Worm (Caenorhabditis elegans) whole organism, young adult: Measurements from ENCODE around the gene C46H3.1.
A peak's percentile ranks its signal among the peaks of the same experiment; 100 is the strongest.

ENCODE experiments used
- B0019.2 ChIP-seq: fragments of 200-800 bp; sonication (Bioruptor generic); conservative IDR thresholded peaks from 2 replicates; pipeline ENCODE4 v1.3.6; 2022; ENCODE audit warnings: missing genetic modification reagents, missing genetic modification characterization, missing compliant biosample characterization
- D2030.7 ChIP-seq: fragments of 200-800 bp; sonication (Bioruptor generic); IDR thresholded peaks from 2 replicates; pipeline ENCODE4 v1.3.6; 2022; ENCODE audit warnings: missing genetic modification reagents, missing genetic modification characterization, missing compliant biosample characterization
- F22D6.2 ChIP-seq: sonication (generic microtip); optimal IDR thresholded peaks from 2 replicates; lab custom pipeline; 2016; ENCODE audit warnings: mild to moderate bottlenecking, missing genetic modification characterization, missing compliant biosample characterization
- F23B12.7 ChIP-seq: sonication (generic microtip); optimal IDR thresholded peaks from 2 replicates; lab custom pipeline; 2017; ENCODE audit warnings: missing genetic modification characterization, mild to moderate bottlenecking, missing compliant biosample characterization, antibody characterized with exemption, moderate library complexity; ENCODE audit not compliant: insufficient read depth
- F37B4.10 ChIP-seq: fragments of 200-800 bp; sonication (Bioruptor generic); IDR thresholded peaks from 2 replicates; pipeline ENCODE4 v1.3.6; 2022; ENCODE audit warnings: missing genetic modification characterization, missing compliant biosample characterization
- F39B2.1 ChIP-seq: fragments of 200-800 bp; sonication (Bioruptor generic); IDR thresholded peaks from 2 replicates; pipeline ENCODE4 v1.3.6; 2022; ENCODE audit warnings: missing genetic modification reagents, missing genetic modification characterization, missing compliant biosample characterization
- K11D2.4 ChIP-seq: fragments of 200-800 bp; sonication (Bioruptor generic); IDR thresholded peaks from 2 replicates; pipeline ENCODE4 v1.3.6; 2022; ENCODE audit warnings: missing genetic modification reagents, missing genetic modification characterization, missing compliant biosample characterization
- Y67H2A.10 ChIP-seq: fragments of 200-800 bp; sonication (Bioruptor generic); conservative IDR thresholded peaks from 2 replicates; pipeline ENCODE4 v1.3.6; 2022; ENCODE audit warnings: missing genetic modification reagents, missing genetic modification characterization, missing compliant biosample characterization
- aptf-2 ChIP-seq: fragments of 200-800 bp; sonication (Bioruptor generic); conservative IDR thresholded peaks from 2 replicates; pipeline ENCODE4 v1.3.6; 2022; ENCODE audit warnings: missing genetic modification reagents, missing genetic modification characterization, missing compliant biosample characterization
- atf-7 ChIP-seq: sonication (generic microtip); optimal IDR thresholded peaks from 2 replicates; lab custom pipeline; 2017; ENCODE audit warnings: mild to moderate bottlenecking, missing genetic modification characterization, missing compliant biosample characterization
- bed-1 ChIP-seq: fragments of 200-800 bp; sonication (Bioruptor generic); IDR thresholded peaks from 2 replicates; pipeline ENCODE4 v1.3.6; 2022; ENCODE audit warnings: missing genetic modification reagents, missing genetic modification characterization, missing compliant biosample characterization
- cebp-1 ChIP-seq, 2 experiments: fragments of 200-800 bp in 1 of 2; sonication (Bioruptor generic) in 1 of 2; sonication (generic microtip) in 1 of 2; IDR thresholded peaks in 1 of 2; optimal IDR thresholded peaks in 1 of 2; 2 replicates each; pipeline versions ENCODE4 v1.3.6 to Lab custom; 2017 to 2022; ENCODE audit warnings: missing compliant biosample characterization in 2 of 2, missing genetic modification characterization in 2 of 2, mild to moderate bottlenecking in 1 of 2, missing genetic modification reagents in 1 of 2, moderate library complexity in 1 of 2
- ceh-100 ChIP-seq: fragments of 200-800 bp; sonication (Bioruptor generic); IDR thresholded peaks from 2 replicates; pipeline ENCODE4 v1.3.6; 2022; ENCODE audit warnings: missing genetic modification reagents, missing genetic modification characterization, missing compliant biosample characterization
- ceh-91 ChIP-seq: fragments of 200-800 bp; sonication (Bioruptor generic); IDR thresholded peaks from 2 replicates; pipeline ENCODE4 v1.3.6; 2022; ENCODE audit warnings: missing genetic modification reagents, missing genetic modification characterization, missing compliant biosample characterization
- dox-1 ChIP-seq: fragments of 200-800 bp; sonication (Bioruptor generic); IDR thresholded peaks from 2 replicates; pipeline ENCODE4 v1.3.6; 2022; ENCODE audit warnings: missing genetic modification reagents, missing genetic modification characterization, missing compliant biosample characterization
- dpl-1 ChIP-seq: fragments of 150-350 bp; optimal IDR thresholded peaks from 2 replicates; lab custom pipeline; 2014; ENCODE audit warnings: missing biosample characterization, missing genetic modification reagents, missing genetic modification characterization
- egl-18 ChIP-seq: fragments of 200-800 bp; sonication (Bioruptor generic); IDR thresholded peaks from 2 replicates; pipeline ENCODE4 v1.3.6; 2022; ENCODE audit warnings: missing genetic modification reagents, missing genetic modification characterization, missing compliant biosample characterization
- egl-44 ChIP-seq: fragments of 200-800 bp; sonication (Bioruptor generic); IDR thresholded peaks from 2 replicates; pipeline ENCODE4 v1.3.6; 2022; ENCODE audit warnings: missing genetic modification reagents, missing genetic modification characterization, missing compliant biosample characterization
- gei-17 ChIP-seq: fragments of 200-800 bp; sonication (Bioruptor generic); optimal IDR thresholded peaks from 2 replicates; lab custom pipeline; 2018; ENCODE audit warnings: mild to moderate bottlenecking, missing genetic modification characterization, missing compliant biosample characterization
- hmg-1.2 ChIP-seq: fragments of 200-800 bp; sonication (Bioruptor generic); IDR thresholded peaks from 2 replicates; pipeline ENCODE4 v1.3.6; 2022; ENCODE audit warnings: missing genetic modification reagents, missing genetic modification characterization, missing compliant biosample characterization
- hrde-1 ChIP-seq: sonication (generic microtip); optimal IDR thresholded peaks from 2 replicates; lab custom pipeline; 2016; ENCODE audit warnings: missing genetic modification characterization, mild to moderate bottlenecking, missing compliant biosample characterization, moderate library complexity, missing genotype, missing genetic modification reagents, borderline replicate concordance
- lsl-1 ChIP-seq: fragments of 200-800 bp; sonication (Bioruptor generic); optimal IDR thresholded peaks from 2 replicates; lab custom pipeline; 2018; ENCODE audit warnings: mild to moderate bottlenecking, missing genetic modification characterization, moderate library complexity, missing compliant biosample characterization
- lsy-27 ChIP-seq: sonication (generic microtip); optimal IDR thresholded peaks from 2 replicates; lab custom pipeline; 2017; ENCODE audit warnings: missing genetic modification characterization, mild to moderate bottlenecking, missing compliant biosample characterization, antibody characterized with exemption, missing genotype, borderline replicate concordance; ENCODE audit not compliant: insufficient read depth
- madf-3 ChIP-seq: fragments of 200-800 bp; sonication (Bioruptor generic); IDR thresholded peaks from 2 replicates; pipeline ENCODE4 v1.3.6; 2022; ENCODE audit warnings: missing genetic modification reagents, missing genetic modification characterization, missing compliant biosample characterization
- nfya-2 ChIP-seq: fragments of 200-800 bp; sonication (Bioruptor generic); IDR thresholded peaks from 2 replicates; pipeline ENCODE4 v1.3.6; 2022; ENCODE audit warnings: missing genetic modification reagents, missing genetic modification characterization, missing compliant biosample characterization
- nfyb-1 ChIP-seq: fragments of 200-800 bp; sonication (Bioruptor generic); IDR thresholded peaks from 2 replicates; pipeline ENCODE4 v1.3.6; 2022; ENCODE audit warnings: missing genetic modification reagents, missing genetic modification characterization, missing compliant biosample characterization
- nhr-27 ChIP-seq: fragments of 200-800 bp; sonication (Bioruptor generic); optimal IDR thresholded peaks from 2 replicates; lab custom pipeline; 2018; ENCODE audit warnings: mild to moderate bottlenecking, missing genetic modification characterization, moderate library complexity, missing compliant biosample characterization
- rcor-1 ChIP-seq: fragments of 200-800 bp; sonication (Bioruptor generic); IDR thresholded peaks from 2 replicates; pipeline ENCODE4 v1.3.6; 2022; ENCODE audit warnings: missing genetic modification reagents, missing genetic modification characterization, missing compliant biosample characterization
- rec-8 ChIP-seq, 2 experiments: sonication (generic microtip); optimal IDR thresholded peaks; 2 replicates each; lab custom pipeline; 2016; ENCODE audit warnings: mild to moderate bottlenecking in 2 of 2, missing genetic modification characterization in 2 of 2, missing genetic modification reagents in 2 of 2, missing genotype in 2 of 2, missing biosample characterization in 1 of 2, missing compliant biosample characterization in 1 of 2, moderate library complexity in 1 of 2
- sdz-38 ChIP-seq: sonication (generic microtip); optimal IDR thresholded peaks from 2 replicates; lab custom pipeline; 2016; ENCODE audit warnings: missing genotype, missing genetic modification characterization, missing compliant biosample characterization
- sea-2 ChIP-seq: fragments of 200-800 bp; sonication (Bioruptor generic); IDR thresholded peaks from 2 replicates; pipeline ENCODE4 v1.3.6; 2022; ENCODE audit warnings: missing genetic modification characterization, missing compliant biosample characterization
- snpc-1.1 ChIP-seq: sonication (generic microtip); optimal IDR thresholded peaks from 2 replicates; lab custom pipeline; 2017; ENCODE audit warnings: missing genetic modification characterization, mild to moderate bottlenecking, missing compliant biosample characterization, antibody characterized with exemption, moderate library complexity, missing genotype, missing genetic modification reagents; ENCODE audit not compliant: insufficient read depth
- snpc-1.3 ChIP-seq: sonication (generic microtip); optimal IDR thresholded peaks from 2 replicates; lab custom pipeline; 2017; ENCODE audit warnings: missing genetic modification characterization, mild to moderate bottlenecking, missing compliant biosample characterization, antibody characterized with exemption, moderate library complexity, missing genotype, missing genetic modification reagents; ENCODE audit not compliant: insufficient read depth
- snpc-3.4 ChIP-seq: sonication (generic microtip); optimal IDR thresholded peaks from 2 replicates; lab custom pipeline; 2017; ENCODE audit warnings: missing genetic modification characterization, mild to moderate bottlenecking, missing compliant biosample characterization, antibody characterized with exemption, moderate library complexity, missing genotype, missing genetic modification reagents
- sptf-2 ChIP-seq: fragments of 200-800 bp; sonication (Bioruptor generic); optimal IDR thresholded peaks from 2 replicates; lab custom pipeline; 2018; ENCODE audit warnings: mild to moderate bottlenecking, missing genetic modification characterization, missing compliant biosample characterization
- unc-130 ChIP-seq: sonication (generic microtip); optimal IDR thresholded peaks from 2 replicates; lab custom pipeline; 2016; ENCODE audit warnings: missing genetic modification reagents, missing genetic modification characterization, missing compliant biosample characterization
- ztf-22 ChIP-seq: fragments of 200-800 bp; sonication (Bioruptor generic); optimal IDR thresholded peaks from 2 replicates; lab custom pipeline; 2018; ENCODE audit warnings: mild to moderate bottlenecking, missing genetic modification characterization, moderate library complexity, missing compliant biosample characterization
- ztf-26 ChIP-seq: sonication (generic microtip); optimal IDR thresholded peaks from 2 replicates; lab custom pipeline; 2017; ENCODE audit warnings: missing genetic modification characterization, missing compliant biosample characterization
- ztf-28 ChIP-seq: fragments of 200-800 bp; sonication (Bioruptor generic); IDR thresholded peaks from 2 replicates; pipeline ENCODE4 v1.3.6; 2022; ENCODE audit warnings: missing genetic modification reagents, missing genetic modification characterization, missing compliant biosample characterization
- ztf-3 ChIP-seq: fragments of 200-800 bp; sonication (Bioruptor generic); optimal IDR thresholded peaks from 2 replicates; lab custom pipeline; 2018; ENCODE audit warnings: mild to moderate bottlenecking, missing genetic modification characterization, missing compliant biosample characterization

C46H3.1 gene

DNA sequence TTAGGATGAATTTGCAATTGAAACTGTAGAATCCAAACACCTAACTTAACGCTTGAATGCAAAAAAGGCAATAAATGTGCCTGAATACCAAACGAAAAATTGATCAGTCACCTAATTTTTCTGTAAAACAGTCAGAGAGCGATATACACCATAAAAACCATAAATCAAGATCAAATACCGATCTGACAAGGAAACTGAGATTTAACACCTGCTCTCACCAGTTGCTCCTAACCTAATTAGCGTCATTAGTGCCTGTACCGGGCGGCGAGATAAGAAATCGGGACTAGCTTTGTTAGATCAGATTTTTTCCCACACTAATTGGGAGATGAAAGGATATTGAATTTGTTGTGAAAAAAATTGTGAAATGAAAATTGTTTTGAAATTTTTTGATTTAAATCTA lies 13.9 kb downstream of the C46H3.1 start:
- no peak for TF ChIP-seq hrde-1 (tag; lab: Kevin White, UChicago)
- 0 out of 2 replicates have a peak, but pooled peaks have one; percentile 74 for TF ChIP-seq bed-1

DNA sequence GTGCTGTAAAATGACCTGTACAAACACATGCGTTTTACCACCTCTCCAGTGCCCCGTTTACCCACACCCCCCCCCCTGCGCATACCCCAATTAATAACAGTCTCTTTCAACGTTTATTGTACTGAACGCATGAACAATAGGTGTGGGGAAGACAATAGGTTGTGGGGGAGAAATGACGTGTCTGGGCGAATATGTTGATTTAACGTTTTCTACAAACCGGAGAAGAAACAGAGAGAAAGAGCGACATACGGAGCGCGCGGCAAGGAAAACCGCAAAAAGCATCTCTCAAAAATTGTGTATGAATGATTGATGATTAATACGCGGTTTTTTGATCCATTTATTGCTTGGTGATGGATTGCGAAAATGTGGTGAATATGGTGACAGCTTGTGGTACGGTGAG lies 14.6 kb downstream of the C46H3.1 start:
- TF ChIP-seq snpc-3.4 (tag; lab: Kevin White, UChicago), result no peak
- TF ChIP-seq aptf-2 (GFP tag; lab: Robert Waterston, UW), result no peak
- no peak for TF ChIP-seq madf-3 (GFP tag; lab: Robert Waterston, UW)
- TF ChIP-seq sptf-2 (GFP tag; lab: Kevin White, UChicago), result no peak
- no peak for TF ChIP-seq rcor-1 (GFP tag; lab: Robert Waterston, UW)
- TF ChIP-seq hmg-1.2 (GFP tag; lab: Robert Waterston, UW), result no peak
- TF ChIP-seq egl-18 (GFP tag; lab: Robert Waterston, UW), result no peak
- TF ChIP-seq unc-130 (GFP tag; lab: Kevin White, UChicago), result no peak

- TF ChIP-seq sea-2 (GFP tag; lab: Robert Waterston, UW) (no peak), F22D6.2 (tag; lab: Kevin White, UChicago) (no peak), F37B4.10 (GFP tag; lab: Robert Waterston, UW) (no peak), ceh-91 (GFP tag; lab: Robert Waterston, UW) (no peak), nfyb-1 (GFP tag; lab: Robert Waterston, UW) (no peak), egl-18 (GFP tag; lab: Robert Waterston, UW) (no peak), D2030.7 (GFP tag; lab: Robert Waterston, UW) (no peak), ztf-26 (tag; lab: Kevin White, UChicago) (no peak), sdz-38 (tag; lab: Kevin White, UChicago) (no peak), rec-8 (tag; optimal IDR thresholded peaks at IDR 0.05; lab: Kevin White, UChicago) (no peak), dpl-1 (GFP tag; lab: Kevin White, UChicago) (no peak), B0019.2 (GFP tag; lab: Robert Waterston, UW) (no peak), madf-3 (GFP tag; lab: Robert Waterston, UW) (no peak), dox-1 (GFP tag; lab: Robert Waterston, UW) (no peak), ceh-100 (no peak), F39B2.1 (GFP tag; lab: Robert Waterston, UW) (no peak), Y67H2A.10 (GFP tag; lab: Robert Waterston, UW) (no peak), lsy-27 (no peak)
Observed at ce11 chrX:1230658-1231057, 21.5 kb downstream of the C46H3.1 start, which contains the start of gene C46H3.2. Gene C46H3.2, minus strand, starts transcription at chrX:1230758.

- no peak for TF ChIP-seq egl-18 (GFP tag; lab: Robert Waterston, UW)
- TF ChIP-seq K11D2.4 (GFP tag; lab: Robert Waterston, UW), result no peak
- no peak for TF ChIP-seq atf-7 (tag; lab: Kevin White, UChicago)
- no peak for TF ChIP-seq lsl-1 (GFP tag; lab: Kevin White, UChicago)
- no peak for TF ChIP-seq rec-8 (tag; optimal IDR thresholded peaks at IDR 0.05; lab: Kevin White, UChicago)
- no peak for TF ChIP-seq nfya-2 (GFP tag; lab: Robert Waterston, UW)
- no peak for TF ChIP-seq nhr-27 (tag; lab: Kevin White, UChicago)
- TF ChIP-seq F39B2.1 (GFP tag; lab: Robert Waterston, UW), result no peak
- TF ChIP-seq gei-17, result no peak
- TF ChIP-seq cebp-1 (GFP tag; IDR thresholded peaks at IDR 0.05; lab: Robert Waterston, UW), result no peak
- TF ChIP-seq cebp-1 (tag; optimal IDR thresholded peaks at IDR 0.05; lab: Kevin White, UChicago), result no peak
- no peak for TF ChIP-seq bed-1
- TF ChIP-seq ztf-28 (GFP tag; lab: Robert Waterston, UW), result no peak
- TF ChIP-seq ztf-22 (GFP tag; lab: Kevin White, UChicago), result no peak
- TF ChIP-seq ztf-26 (tag; lab: Kevin White, UChicago), result no peak
- TF ChIP-seq snpc-1.3 (tag; lab: Kevin White, UChicago), result no peak
- no peak for TF ChIP-seq egl-44 (GFP tag; lab: Robert Waterston, UW)
- no peak for TF ChIP-seq ztf-3 (GFP tag; lab: Kevin White, UChicago)
- TF ChIP-seq snpc-1.1 (tag; lab: Kevin White, UChicago), result no peak
- no peak for TF ChIP-seq F23B12.7 (tag; lab: Kevin White, UChicago)
- TF ChIP-seq, all 124 proteins: peak for 0
Observed at ce11 chrX:1232074-1232473, 22.9 kb downstream of the C46H3.1 start.
